Worm (Caenorhabditis elegans) whole organism, late embryonic: ENCODE results near the gene mgl-1.

ENCODE experiments used
- C08G9.2 ChIP-seq: sonication (generic microtip); optimal IDR thresholded peaks from 2 replicates; lab custom pipeline; 2016; ENCODE audit warnings: mild to moderate bottlenecking, missing genetic modification characterization, moderate library complexity, missing compliant biosample characterization
- C38D4.7 ChIP-seq: fragments of 200-800 bp; sonication (Bioruptor generic); optimal IDR thresholded peaks from 2 replicates; lab custom pipeline; 2018; ENCODE audit warnings: mild to moderate bottlenecking, missing genetic modification characterization, moderate library complexity, missing compliant biosample characterization
- F13H6.1 ChIP-seq: sonication (generic microtip); optimal IDR thresholded peaks from 2 replicates; lab custom pipeline; 2016; ENCODE audit warnings: missing genetic modification characterization, missing compliant biosample characterization
- K02D7.2 ChIP-seq: sonication (generic microtip); optimal IDR thresholded peaks from 2 replicates; lab custom pipeline; 2017; ENCODE audit warnings: mild to moderate bottlenecking, missing genetic modification characterization, missing compliant biosample characterization
- T23F11.4 ChIP-seq: fragments of 200-800 bp; sonication (Bioruptor generic); optimal IDR thresholded peaks from 2 replicates; lab custom pipeline; 2018; ENCODE audit warnings: mild to moderate bottlenecking, missing genetic modification characterization, missing compliant biosample characterization
- Y22D7AL.16 ChIP-seq: sonication (generic microtip); optimal IDR thresholded peaks from 2 replicates; lab custom pipeline; 2016; ENCODE audit warnings: missing genetic modification characterization, missing compliant biosample characterization
- ahr-1 ChIP-seq: sonication (generic microtip); optimal IDR thresholded peaks from 2 replicates; lab custom pipeline; 2016; ENCODE audit warnings: missing genetic modification characterization, missing compliant biosample characterization
- ceh-2 ChIP-seq: sonication (generic microtip); optimal IDR thresholded peaks from 2 replicates; lab custom pipeline; 2016; ENCODE audit warnings: missing genotype, missing genetic modification characterization, missing compliant biosample characterization
- ceh-30 ChIP-seq: fragments of 150-350 bp; optimal IDR thresholded peaks from 2 replicates; lab custom pipeline; 2014; ENCODE audit warnings: missing biosample characterization, missing genetic modification characterization
- ceh-31 ChIP-seq: sonication (generic microtip); optimal IDR thresholded peaks from 2 replicates; lab custom pipeline; 2016; ENCODE audit warnings: missing genetic modification characterization, missing compliant biosample characterization
- ceh-48 ChIP-seq: sonication (generic microtip); optimal IDR thresholded peaks from 2 replicates; lab custom pipeline; 2016; ENCODE audit warnings: missing genetic modification characterization, inconsistent platforms, missing compliant biosample characterization
- ceh-6 ChIP-seq: fragments of 200-800 bp; sonication (Bioruptor generic); optimal IDR thresholded peaks from 2 replicates; lab custom pipeline; 2018; ENCODE audit warnings: mild to moderate bottlenecking, missing genetic modification characterization, missing compliant biosample characterization
- ceh-9 ChIP-seq: sonication (generic microtip); optimal IDR thresholded peaks from 2 replicates; lab custom pipeline; 2016; ENCODE audit warnings: mild to moderate bottlenecking, missing genetic modification characterization, inconsistent platforms, missing compliant biosample characterization
- dmd-4 ChIP-seq: sonication (generic microtip); optimal IDR thresholded peaks from 2 replicates; lab custom pipeline; 2016; ENCODE audit warnings: borderline replicate concordance, missing genetic modification characterization, missing compliant biosample characterization
- ets-4 ChIP-seq: sonication (generic microtip); optimal IDR thresholded peaks from 2 replicates; lab custom pipeline; 2016; ENCODE audit warnings: missing genetic modification characterization, missing compliant biosample characterization
- fax-1 ChIP-seq: sonication (generic microtip); optimal IDR thresholded peaks from 2 replicates; lab custom pipeline; 2016; ENCODE audit warnings: missing genotype, missing genetic modification characterization, missing compliant biosample characterization
- fkh-10 ChIP-seq: fragments of 150-350 bp; optimal IDR thresholded peaks from 2 replicates; lab custom pipeline; 2014; ENCODE audit warnings: missing biosample characterization, missing genetic modification reagents, missing genetic modification characterization
- fkh-6 ChIP-seq: sonication (generic microtip); optimal IDR thresholded peaks from 2 replicates; lab custom pipeline; 2016; ENCODE audit warnings: missing genetic modification characterization, missing compliant biosample characterization
- hlh-8 ChIP-seq: sonication (generic microtip); optimal IDR thresholded peaks from 2 replicates; lab custom pipeline; 2016; ENCODE audit warnings: missing genotype, missing genetic modification characterization, missing compliant biosample characterization
- mec-3 ChIP-seq: sonication (generic microtip); optimal IDR thresholded peaks from 2 replicates; lab custom pipeline; 2016; ENCODE audit warnings: borderline replicate concordance, missing genetic modification characterization, missing compliant biosample characterization
- nhr-11 ChIP-seq: fragments of 150-350 bp; optimal IDR thresholded peaks from 2 replicates; lab custom pipeline; 2014; ENCODE audit warnings: missing biosample characterization, missing genetic modification characterization
- odd-2 ChIP-seq: sonication (generic microtip); optimal IDR thresholded peaks from 2 replicates; lab custom pipeline; 2017; ENCODE audit warnings: antibody characterized with exemption, mild to moderate bottlenecking, missing genetic modification characterization, missing compliant biosample characterization
- pag-3 ChIP-seq: sonication (generic microtip); optimal IDR thresholded peaks from 2 replicates; lab custom pipeline; 2016; ENCODE audit warnings: missing compliant biosample characterization, missing genetic modification characterization, borderline replicate concordance
- pat-9 ChIP-seq: fragments of 200-800 bp; sonication (Bioruptor generic); optimal IDR thresholded peaks from 2 replicates; lab custom pipeline; 2018; ENCODE audit warnings: mild to moderate bottlenecking, missing genetic modification characterization, moderate library complexity, missing compliant biosample characterization
- pha-2 ChIP-seq: sonication (generic microtip); optimal IDR thresholded peaks from 2 replicates; lab custom pipeline; 2017; ENCODE audit warnings: mild to moderate bottlenecking, missing genetic modification characterization, missing compliant biosample characterization
- pros-1 ChIP-seq: fragments of 150-350 bp; optimal IDR thresholded peaks from 2 replicates; lab custom pipeline; 2014; ENCODE audit warnings: missing biosample characterization, missing genetic modification reagents, missing genetic modification characterization
- ref-2 ChIP-seq: sonication (generic microtip); optimal IDR thresholded peaks from 2 replicates; lab custom pipeline; 2016; ENCODE audit warnings: missing genetic modification characterization, missing compliant biosample characterization
- rnt-1 ChIP-seq: sonication (generic microtip); optimal IDR thresholded peaks from 2 replicates; lab custom pipeline; 2016; ENCODE audit warnings: missing genetic modification characterization, missing compliant biosample characterization
- sox-4 ChIP-seq: sonication (generic microtip); optimal IDR thresholded peaks from 2 replicates; lab custom pipeline; 2017; ENCODE audit warnings: mild to moderate bottlenecking, missing genetic modification characterization, inconsistent platforms, missing compliant biosample characterization
- tbx-7 ChIP-seq: sonication (generic microtip); optimal IDR thresholded peaks from 2 replicates; lab custom pipeline; 2016; ENCODE audit warnings: missing genotype, missing genetic modification characterization, missing compliant biosample characterization
- unc-3 ChIP-seq, 2 experiments: fragments of 200-800 bp in 1 of 2; sonication (Bioruptor generic) in 1 of 2; sonication (generic microtip) in 1 of 2; conservative IDR thresholded peaks in 1 of 2; optimal IDR thresholded peaks in 1 of 2; 2 replicates each; pipeline versions ENCODE4 v1.3.6 to Lab custom; 2016 to 2022; ENCODE audit warnings: missing compliant biosample characterization in 2 of 2, missing genetic modification characterization in 2 of 2, missing genetic modification reagents in 1 of 2
- zip-5 ChIP-seq: sonication (generic microtip); optimal IDR thresholded peaks from 2 replicates; lab custom pipeline; 2016; ENCODE audit warnings: missing genetic modification characterization, missing compliant biosample characterization
- ztf-16 ChIP-seq: sonication (generic microtip); optimal IDR thresholded peaks from 2 replicates; lab custom pipeline; 2017; ENCODE audit warnings: missing genetic modification characterization, missing compliant biosample characterization

Gene mgl-1

DNA sequence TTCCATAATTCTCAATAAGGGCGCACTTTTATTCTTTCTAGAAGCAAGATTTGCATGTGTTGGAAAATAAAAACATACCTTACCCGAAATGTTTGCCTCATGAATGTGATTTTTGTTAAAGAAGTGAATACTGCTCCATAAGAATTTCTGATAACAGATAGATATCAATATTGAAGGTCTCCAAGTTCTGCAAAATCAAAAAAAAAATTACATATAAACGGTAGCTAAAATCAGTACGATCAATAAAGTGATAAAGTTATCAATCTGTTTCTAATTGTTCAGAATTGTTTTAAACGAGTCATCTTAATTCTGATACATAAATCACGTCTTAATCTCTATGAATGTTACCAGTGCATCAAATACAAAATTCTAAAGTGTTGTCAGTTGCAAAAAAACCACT, at the start of gene mgl-1:
Gene mgl-1 (minus strand): TSS at position 101 of the 400 bp plus-strand sequence.
- TF ChIP-seq pag-3 (tag; lab: Kevin White, UChicago) (no peak), pat-9 (tag; lab: Kevin White, UChicago) (no peak), F13H6.1 (tag; lab: Kevin White, UChicago) (no peak), unc-3 (GFP tag; conservative IDR thresholded peaks at IDR 0.05; lab: Robert Waterston, UW) (no peak), unc-3 (tag; optimal IDR thresholded peaks at IDR 0.05; lab: Kevin White, UChicago) (no peak)

DNA sequence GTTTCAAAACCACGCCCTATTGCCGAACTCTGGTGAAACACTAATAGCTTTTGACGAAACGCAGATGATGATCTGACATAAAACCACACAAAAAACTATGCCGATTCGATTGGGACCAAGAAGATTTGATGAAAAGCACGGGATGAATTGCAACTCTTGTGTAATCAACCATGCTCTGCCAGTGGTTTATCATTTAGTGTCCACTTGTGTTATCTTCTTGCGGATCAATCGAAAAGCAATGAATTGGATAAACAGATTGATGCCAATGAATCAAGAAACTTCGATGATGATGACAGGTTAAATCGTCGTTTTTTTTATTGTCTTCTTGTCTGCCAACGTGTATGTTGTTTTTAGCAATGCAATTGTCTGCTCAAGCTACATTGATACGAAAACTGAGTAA, 45.9 kb upstream of the mgl-1 start, which contains the start of gene F42G10.1:
Gene F42G10.1 (minus strand): TSS at position 151 of the 400 bp plus-strand sequence.
- no peak for TF ChIP-seq fkh-10 (GFP tag; lab: Kevin White, UChicago)
- TF ChIP-seq odd-2 (tag; lab: Kevin White, UChicago) = no peak
- no peak for TF ChIP-seq ahr-1
- TF ChIP-seq ceh-48 (tag; lab: Kevin White, UChicago) = no peak
- TF ChIP-seq ets-4 (tag; lab: Kevin White, UChicago) = no peak
- no peak for TF ChIP-seq ceh-31
- no peak for TF ChIP-seq ztf-16
- no peak for TF ChIP-seq rnt-1 (tag; lab: Kevin White, UChicago)
- no peak for TF ChIP-seq pros-1 (tag; lab: Kevin White, UChicago)
- TF ChIP-seq tbx-7 (tag; lab: Kevin White, UChicago) = no peak
- no peak for TF ChIP-seq nhr-11 (tag; lab: Kevin White, UChicago)
- no peak for TF ChIP-seq zip-5

ce11 chrX:10017975-10018654, 42.0 kb upstream of the mgl-1 start, which contains the start of gene F19C6.4:
TSS of gene F19C6.4 (minus strand) at chrX:10018025.
- TF ChIP-seq nhr-11 (tag; lab: Kevin White, UChicago) (no peak), tbx-7 (tag; lab: Kevin White, UChicago) (no peak), ceh-2 (no peak), hlh-8 (no peak), mec-3 (tag; lab: Kevin White, UChicago) (no peak), K02D7.2 (tag; lab: Kevin White, UChicago) (no peak), ztf-16 (no peak), C08G9.2 (no peak)

DNA sequence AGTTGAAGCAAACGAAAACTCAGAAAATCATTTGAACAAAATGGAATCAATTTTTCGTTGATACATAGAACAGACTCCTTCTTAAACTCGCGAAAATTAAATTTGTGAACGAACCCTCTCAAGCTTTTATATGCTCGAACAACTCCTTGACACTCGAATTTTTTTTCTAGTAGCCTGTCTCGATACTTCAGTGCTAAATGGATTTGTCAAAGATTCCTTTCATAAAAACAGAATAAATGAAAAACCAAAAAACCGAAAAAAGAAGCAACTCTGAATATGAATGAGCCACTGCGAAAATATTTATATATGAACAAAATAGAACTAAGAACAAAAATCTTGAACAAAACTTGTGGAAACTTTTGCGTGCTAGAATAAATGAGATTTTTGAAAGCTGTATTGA, 33.9 kb upstream of the mgl-1 start:
- TF ChIP-seq ceh-30 (no peak), rnt-1 (tag; lab: Kevin White, UChicago) (no peak), pha-2 (no peak), fax-1 (tag; lab: Kevin White, UChicago) (no peak), ref-2 (tag; lab: Kevin White, UChicago) (no peak), C38D4.7 (GFP tag; lab: Kevin White, UChicago) (no peak), ztf-16 (no peak), T23F11.4 (GFP tag; lab: Kevin White, UChicago) (no peak)

- TF ChIP-seq sox-4 (tag; lab: Kevin White, UChicago) = no peak
- TF ChIP-seq dmd-4 (tag; lab: Kevin White, UChicago) = no peak
- no peak for TF ChIP-seq ets-4 (tag; lab: Kevin White, UChicago)
- no peak for TF ChIP-seq ceh-30
- TF ChIP-seq, all 69 proteins: peak for 0
Observed at ce11 chrX:10008664-10009063, 32.6 kb upstream of the mgl-1 start, which contains the start of gene F19C6.3. TSS of gene F19C6.3 (minus strand) at chrX:10008764.

DNA sequence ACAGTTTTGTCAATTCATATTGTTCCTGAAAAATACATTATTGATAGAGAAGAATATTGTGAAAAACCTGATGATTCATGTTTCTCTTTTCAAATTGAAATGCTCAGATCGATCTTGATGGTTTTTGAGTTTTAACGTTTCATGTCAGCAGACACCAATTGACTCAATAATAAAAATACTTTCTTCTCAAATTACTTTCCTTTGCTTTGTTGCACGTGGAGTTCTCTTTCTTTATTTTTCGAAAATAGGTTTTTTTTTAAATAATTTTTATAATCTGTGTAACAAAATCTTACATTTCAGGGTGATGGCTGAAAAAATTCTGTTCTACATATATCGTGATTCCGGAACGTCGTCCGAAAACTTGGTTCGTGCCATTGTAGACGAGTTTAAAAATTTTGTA, 24.5 kb upstream of the mgl-1 start, which contains the start of gene F19C6.2:
Gene F19C6.2 (plus strand): TSS at position 301 of the 400 bp plus-strand sequence.
- TF ChIP-seq ceh-6 (no peak), ceh-9 (no peak), fkh-6 (tag; lab: Kevin White, UChicago) (no peak), Y22D7AL.16 (tag; lab: Kevin White, UChicago) (no peak)
